Fruit fly (Drosophila melanogaster) whole organism, adult: ENCODE results near the gene Fer1.

Experiments
- CG7101 ChIP-seq: fragments of 200-800 bp; sonication (Bioruptor generic); optimal IDR thresholded peaks from 2 replicates; lab custom pipeline; 2018; ENCODE audit warnings: missing biosample characterization, mild to moderate bottlenecking, missing genetic modification characterization, moderate library complexity
- Clk ChIP-seq: fragments of 200-800 bp; sonication (Bioruptor generic); optimal IDR thresholded peaks from 2 replicates; lab custom pipeline; 2017; ENCODE audit warnings: missing biosample characterization, missing genetic modification characterization
- Hr96 ChIP-seq: fragments of 200-800 bp; sonication (Bioruptor generic); optimal IDR thresholded peaks from 2 replicates; lab custom pipeline; 2016; ENCODE audit warnings: missing biosample characterization, missing genetic modification characterization

dm6 chr3R:7134715-7135505 lies 1.1 kb upstream of the Fer1 start:
- no peak for TF ChIP-seq Clk (GFP tag; lab: Kevin White, UChicago)
- TF ChIP-seq CG7101 (tag; lab: Kevin White, UChicago): no peak
- no peak for TF ChIP-seq Hr96 (GFP tag; lab: Kevin White, UChicago)
